Fruit fly (Drosophila melanogaster): ENCODE measurements around the gene CG5984.
A peak's percentile ranks its signal among the peaks of the same experiment; 100 is the strongest.

Gene CG5984

dm6 chr3R:27288202-27289135 is 40.7 kb upstream of the CG5984 start, which contains the start of the genes bigmax and Hmu:
TSS of gene bigmax (minus strand) at chr3R:27288526.
TSS of gene Hmu (plus strand) at chr3R:27288769.
- TF ChIP-seq kay (GFP tag; ENCODE audit: borderline replicate concordance) (no peak), CG7101 (tag; optimal IDR thresholded peaks at IDR 0.05) (peak; percentile 78), CG11617 (GFP tag; optimal IDR thresholded peaks at IDR 0.05) (peak; percentile 71), Crg-1 (GFP tag; optimal IDR thresholded peaks at IDR 0.05) (peak; percentile 71), CG12768 (GFP tag; optimal IDR thresholded peaks at IDR 0.05) (peak; percentile 34), CG1620 (GFP tag; optimal IDR thresholded peaks at IDR 0.05) (peak; percentile 81), CG7045 (GFP tag; optimal IDR thresholded peaks at IDR 0.05) (peak; percentile 79), toe (GFP tag; optimal IDR thresholded peaks at IDR 0.05) (peak; percentile 89), Mnt (GFP tag; optimal IDR thresholded peaks at IDR 0.05) (peak; percentile 83), cnc (optimal IDR thresholded peaks at IDR 0.05) (peak in 1 of 2 experiments; percentile 72), bab1 (GFP tag; optimal IDR thresholded peaks at IDR 0.05) (peak; percentile 80), CG5204 (GFP tag; optimal IDR thresholded peaks at IDR 0.05) (peak; percentile 74), pad (GFP tag; optimal IDR thresholded peaks at IDR 0.05) (peak; percentile 56), cic (GFP tag; optimal IDR thresholded peaks at IDR 0.05) (peak; percentile 78), CG33017 (tag; optimal IDR thresholded peaks at IDR 0.05) (peak; percentile 50), Hr96 (GFP tag; optimal IDR thresholded peaks at IDR 0.05) (peak; percentile 77), tj (GFP tag; optimal IDR thresholded peaks at IDR 0.05) (peak; percentile 96), CG14711 (tag; optimal IDR thresholded peaks at IDR 0.05) (peak; percentile 73), ovo (GFP tag; optimal IDR thresholded peaks at IDR 0.05) (no peak), Clk (GFP tag; optimal IDR thresholded peaks at IDR 0.05) (peak; percentile 70)

DNA sequence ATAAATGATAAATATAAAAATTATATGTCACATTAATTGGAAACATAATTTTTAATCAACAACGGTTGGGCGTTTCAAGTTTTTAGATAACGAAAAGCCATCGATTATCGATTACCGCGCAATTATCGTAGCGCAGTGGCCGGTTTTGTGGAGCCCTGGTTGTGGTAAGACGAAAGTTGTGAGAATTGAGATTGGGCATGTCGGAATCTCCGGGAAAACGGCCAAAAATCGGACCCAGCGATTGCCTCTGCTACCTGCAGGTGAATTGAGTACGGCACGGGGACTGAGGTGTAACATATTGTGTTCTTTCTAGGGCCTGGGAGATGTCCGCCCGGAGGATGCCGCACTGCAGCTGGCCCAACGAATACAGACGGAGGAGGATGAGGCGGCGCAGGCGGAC is 35.9 kb upstream of the CG5984 start, which contains the start of gene CG3368:
Gene CG3368, plus strand, starts transcription at position 136 of the 400 bp plus-strand sequence.
- no peak for TF ChIP-seq CG12768 (GFP tag; optimal IDR thresholded peaks at IDR 0.05)
- peak; percentile 54 for TF ChIP-seq Mnt (GFP tag; optimal IDR thresholded peaks at IDR 0.05)

- TF ChIP-seq CG7101 (tag; optimal IDR thresholded peaks at IDR 0.05) (peak; percentile 75), CG11617 (GFP tag; optimal IDR thresholded peaks at IDR 0.05) (peak; percentile 85), ovo (GFP tag; optimal IDR thresholded peaks at IDR 0.05) (no peak), CG14711 (tag; optimal IDR thresholded peaks at IDR 0.05) (peak; percentile 72), bab1 (GFP tag; optimal IDR thresholded peaks at IDR 0.05) (peak; percentile 74), CG7045 (GFP tag; optimal IDR thresholded peaks at IDR 0.05) (peak; percentile 68), Crg-1 (GFP tag; optimal IDR thresholded peaks at IDR 0.05) (peak; percentile 41), Hr96 (GFP tag; optimal IDR thresholded peaks at IDR 0.05) (peak; percentile 70), CG5204 (GFP tag; optimal IDR thresholded peaks at IDR 0.05) (peak; percentile 84), cic (GFP tag; optimal IDR thresholded peaks at IDR 0.05) (no peak), Clk (GFP tag; optimal IDR thresholded peaks at IDR 0.05) (peak; percentile 59), tj (GFP tag; optimal IDR thresholded peaks at IDR 0.05) (peak; percentile 62), CG12768 (GFP tag; optimal IDR thresholded peaks at IDR 0.05) (peak; percentile 51), CG33017 (tag; optimal IDR thresholded peaks at IDR 0.05) (peak; percentile 78), toe (GFP tag; optimal IDR thresholded peaks at IDR 0.05) (peak; percentile 76), pad (GFP tag; optimal IDR thresholded peaks at IDR 0.05) (peak; percentile 48), cnc (optimal IDR thresholded peaks at IDR 0.05) (no peak), CG1620 (GFP tag; optimal IDR thresholded peaks at IDR 0.05) (peak; percentile 67), Mnt (GFP tag; optimal IDR thresholded peaks at IDR 0.05) (peak; percentile 21), kay (GFP tag; ENCODE audit: borderline replicate concordance) (no peak)
Observed at dm6 chr3R:27282286-27282685, 34.5 kb upstream of the CG5984 start, which contains the start of gene mrt. TSS of gene mrt (minus strand) at chr3R:27282661.

dm6 chr3R:27281811-27282131 is 34.0 kb upstream of the CG5984 start:
- TF ChIP-seq CG12768 (GFP tag; optimal IDR thresholded peaks at IDR 0.05): no peak
- no peak for TF ChIP-seq toe (GFP tag; optimal IDR thresholded peaks at IDR 0.05)
- peak; percentile 4 for TF ChIP-seq Hr96 (GFP tag; optimal IDR thresholded peaks at IDR 0.05)
- peak; percentile 16 for TF ChIP-seq Mnt (GFP tag; optimal IDR thresholded peaks at IDR 0.05)
- peak; percentile 30 for TF ChIP-seq cic (GFP tag; optimal IDR thresholded peaks at IDR 0.05)

DNA sequence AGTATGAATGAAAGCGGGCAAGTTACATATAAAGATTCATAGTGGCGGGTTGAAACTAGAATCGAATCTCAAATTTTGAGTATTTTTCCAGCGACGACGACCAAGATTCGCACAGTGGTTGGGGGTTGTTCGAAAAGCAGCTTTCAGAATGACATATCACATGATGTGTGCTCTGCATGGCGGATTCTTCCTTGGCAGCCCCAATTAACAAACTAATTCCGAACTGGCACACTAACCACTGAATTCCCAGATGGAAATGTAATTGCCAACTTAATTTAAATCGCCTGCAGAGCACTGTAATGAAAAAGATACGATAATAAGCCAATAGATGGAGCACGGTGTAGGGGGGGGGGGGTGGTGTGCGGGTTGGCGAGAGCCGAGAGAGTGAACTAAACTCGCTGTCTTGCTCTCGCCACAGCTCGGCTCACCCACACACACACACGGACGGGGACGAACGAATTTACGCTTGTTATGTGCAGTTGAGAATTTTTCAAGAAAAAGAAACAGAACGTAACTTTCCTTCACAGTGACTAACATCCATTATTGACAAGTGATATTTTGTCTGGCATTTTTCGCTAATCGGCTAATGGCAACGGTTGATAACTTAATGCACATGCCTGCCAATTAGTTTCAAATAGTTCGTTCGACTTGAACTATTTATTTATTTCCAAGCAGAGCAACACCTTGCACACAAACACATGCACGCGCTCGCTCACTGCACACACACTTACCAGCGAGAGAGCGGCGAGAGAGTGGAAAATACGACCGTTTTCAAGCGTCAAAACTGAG is 33.4 kb upstream of the CG5984 start:
- TF ChIP-seq CG5204 (GFP tag; optimal IDR thresholded peaks at IDR 0.05) (peak; percentile 79), CG33017 (tag; optimal IDR thresholded peaks at IDR 0.05) (peak; percentile 92), CG11617 (GFP tag; optimal IDR thresholded peaks at IDR 0.05) (peak; percentile 74), kay (GFP tag; ENCODE audit: borderline replicate concordance) (no peak), cic (GFP tag; optimal IDR thresholded peaks at IDR 0.05) (peak; percentile 96), Hr96 (GFP tag; optimal IDR thresholded peaks at IDR 0.05) (peak; percentile 87), Crg-1 (GFP tag; optimal IDR thresholded peaks at IDR 0.05) (peak; percentile 81), CG7045 (GFP tag; optimal IDR thresholded peaks at IDR 0.05) (peak; percentile 81), pad (GFP tag; optimal IDR thresholded peaks at IDR 0.05) (peak; percentile 63), toe (GFP tag; optimal IDR thresholded peaks at IDR 0.05) (peak; percentile 58), CG14711 (tag; optimal IDR thresholded peaks at IDR 0.05) (peak; percentile 83), Clk (GFP tag; optimal IDR thresholded peaks at IDR 0.05) (peak; percentile 70), ovo (GFP tag; optimal IDR thresholded peaks at IDR 0.05) (peak; percentile 19), Mnt (GFP tag; optimal IDR thresholded peaks at IDR 0.05) (peak; percentile 70), CG7101 (tag; optimal IDR thresholded peaks at IDR 0.05) (peak; percentile 90), bab1 (GFP tag; optimal IDR thresholded peaks at IDR 0.05) (peak; percentile 81), CG1620 (GFP tag; optimal IDR thresholded peaks at IDR 0.05) (peak; percentile 47), tj (GFP tag; optimal IDR thresholded peaks at IDR 0.05) (peak; percentile 52), CG12768 (GFP tag; optimal IDR thresholded peaks at IDR 0.05) (peak; percentile 93), cnc (optimal IDR thresholded peaks at IDR 0.05) (no peak)
